Worm (Caenorhabditis elegans): Measurements from ENCODE around the gene R144.10.

Gene R144.10

ce11 chrIII:5013915-5014346 is 11.8 kb upstream of the R144.10 start (continued):
- TF ChIP-seq nfyb-1 (GFP tag; IDR thresholded peaks at IDR 0.05): peak; percentile 77; the same call in 1 of the 2 replicates
- TF ChIP-seq ceh-100 (GFP tag; IDR thresholded peaks at IDR 0.05): 0 out of 2 replicates have a peak, but pooled peaks have one; percentile 8
- TF ChIP-seq tbx-9 (tag; optimal IDR thresholded peaks at IDR 0.05; ENCODE audit: borderline replicate concordance): no peak
- no peak for TF ChIP-seq egl-44 (GFP tag; IDR thresholded peaks at IDR 0.05)
- TF ChIP-seq cebp-2 (GFP tag; IDR thresholded peaks at IDR 0.05): 0 out of 2 replicates have a peak, but pooled peaks have one; percentile 13
- TF ChIP-seq ekl-4 (GFP tag; IDR thresholded peaks at IDR 0.05): peak; percentile 77; the same call in 1 of the 2 replicates
- no peak for TF ChIP-seq F49E8.2 (tag; optimal IDR thresholded peaks at IDR 0.05; ENCODE audit: insufficient read depth)
- peak; percentile 86 for TF ChIP-seq lin-40 (tag; optimal IDR thresholded peaks at IDR 0.05)
- peak; percentile 66; the same call in 1 of the 2 replicates for TF ChIP-seq C17E4.6 (GFP tag; IDR thresholded peaks at IDR 0.05)
- TF ChIP-seq chd-7 (tag; optimal IDR thresholded peaks at IDR 0.05): peak; percentile 53
- TF ChIP-seq sea-2 (GFP tag; IDR thresholded peaks at IDR 0.05): no peak
- TF ChIP-seq madf-6 (GFP tag; IDR thresholded peaks at IDR 0.05): no peak
- no peak for TF ChIP-seq hsf-1 (GFP tag; IDR thresholded peaks at IDR 0.05)
- peak; percentile 30 for TF ChIP-seq athp-1 (tag; optimal IDR thresholded peaks at IDR 0.05)
- no peak for TF ChIP-seq Y53G8AR.9 (GFP tag; conservative IDR thresholded peaks at IDR 0.05)
- TF ChIP-seq unc-62 (GFP tag; optimal IDR thresholded peaks at IDR 0.05): no peak
- peak; percentile 62 for TF ChIP-seq mcd-1 (GFP tag; IDR thresholded peaks at IDR 0.05)
- TF ChIP-seq tbp1 (GFP tag; optimal IDR thresholded peaks at IDR 0.05): peak; percentile 55
- TF ChIP-seq let-607 (tag; optimal IDR thresholded peaks at IDR 0.05): peak; percentile 60 to 66
- no peak for TF ChIP-seq Y79H2A.3 (GFP tag; conservative IDR thresholded peaks at IDR 0.05)
- TF ChIP-seq lag-1 (GFP tag; IDR thresholded peaks at IDR 0.05): no peak
- TF ChIP-seq nhr-90 (tag; optimal IDR thresholded peaks at IDR 0.05): peak; percentile 19
- peak; percentile 41; the same call in 1 of the 2 replicates for TF ChIP-seq cebp-1 (GFP tag; IDR thresholded peaks at IDR 0.05)
- TF ChIP-seq cebp-1 (tag; optimal IDR thresholded peaks at IDR 0.05): peak; percentile 83
- no peak for TF ChIP-seq F57C9.4 (tag; optimal IDR thresholded peaks at IDR 0.05)
- TF ChIP-seq rpc-1 (optimal IDR thresholded peaks at IDR 0.05): no peak
- TF ChIP-seq rpc-1 (tag; optimal IDR thresholded peaks at IDR 0.05): no peak
- no peak for TF ChIP-seq ztf-6 (GFP tag; IDR thresholded peaks at IDR 0.05)
- no peak for TF ChIP-seq F39B2.1 (GFP tag; IDR thresholded peaks at IDR 0.05)
- no peak for TF ChIP-seq aptf-3 (GFP tag; IDR thresholded peaks at IDR 0.05)
- TF ChIP-seq dox-1 (GFP tag; IDR thresholded peaks at IDR 0.05): peak; percentile 84
- TF ChIP-seq ceh-27 (GFP tag; optimal IDR thresholded peaks at IDR 0.05): peak; percentile 78
- TF ChIP-seq mxl-1 (tag; optimal IDR thresholded peaks at IDR 0.05): no peak
- TF ChIP-seq ama-1 (optimal IDR thresholded peaks at IDR 0.05): no peak
- TF ChIP-seq ama-1 (GFP tag; optimal IDR thresholded peaks at IDR 0.05): no peak
- TF ChIP-seq T07F8.4 (tag; optimal IDR thresholded peaks at IDR 0.05): no peak
- peak; percentile 96 for TF ChIP-seq zfh-2 (GFP tag; conservative IDR thresholded peaks at IDR 0.05)
- TF ChIP-seq dpff-1 (tag; optimal IDR thresholded peaks at IDR 0.05): no peak
- no peak for TF ChIP-seq unc-130 (GFP tag; optimal IDR thresholded peaks at IDR 0.05)
- peak; percentile 24 for TF ChIP-seq B0035.1 (tag; optimal IDR thresholded peaks at IDR 0.05)
- TF ChIP-seq F10E7.11 (tag; optimal IDR thresholded peaks at IDR 0.05): no peak
- TF ChIP-seq F33H1.4 (GFP tag; IDR thresholded peaks at IDR 0.05): 0 out of 2 replicates have a peak, but pooled peaks have one; percentile 12
- peak; percentile 46; the same call in 1 of the 2 replicates for TF ChIP-seq rcor-1 (GFP tag; IDR thresholded peaks at IDR 0.05)
- peak; percentile 84 for TF ChIP-seq ztf-18 (tag; optimal IDR thresholded peaks at IDR 0.05)
- no peak for TF ChIP-seq fkh-3 (tag; optimal IDR thresholded peaks at IDR 0.05)
- TF ChIP-seq ztf-25 (GFP tag; IDR thresholded peaks at IDR 0.05): no peak
- TF ChIP-seq lin-54 (GFP tag; optimal IDR thresholded peaks at IDR 0.05): peak; percentile 27
- peak; percentile 59 for TF ChIP-seq somi-1 (GFP tag; optimal IDR thresholded peaks at IDR 0.05)
- TF ChIP-seq atf-7 (tag; optimal IDR thresholded peaks at IDR 0.05): no peak
- no peak for TF ChIP-seq hmg-20 (GFP tag; IDR thresholded peaks at IDR 0.05)

Data from whole organism, young adult.